Worm (Caenorhabditis elegans) whole organism, L3 larva: ENCODE measurements around the gene ceh-88.
A peak's percentile ranks its signal among the peaks of the same experiment; 100 is the strongest.

Experiments used
- R02D3.7 ChIP-seq: fragments of 150-350 bp; optimal IDR thresholded peaks from 2 replicates; lab custom pipeline; 2014; ENCODE audit warnings: missing biosample characterization, missing genetic modification characterization
- ama-1 ChIP-seq: fragments of 150-350 bp; optimal IDR thresholded peaks from 2 replicates; lab custom pipeline; 2018
- ceh-28 ChIP-seq: fragments of 150-350 bp; optimal IDR thresholded peaks from 2 replicates; lab custom pipeline; 2014; ENCODE audit warnings: missing biosample characterization, missing genetic modification reagents, missing genetic modification characterization
- ceh-82 ChIP-seq: fragments of 150-350 bp; optimal IDR thresholded peaks from 2 replicates; lab custom pipeline; 2014; ENCODE audit warnings: missing biosample characterization, missing genetic modification characterization
- daf-12 ChIP-seq: fragments of 150-350 bp; optimal IDR thresholded peaks from 2 replicates; lab custom pipeline; 2014; ENCODE audit warnings: missing biosample characterization, missing genetic modification reagents, missing genetic modification characterization
- egl-5 ChIP-seq: fragments of 150-350 bp; optimal IDR thresholded peaks from 2 replicates; lab custom pipeline; 2017; ENCODE audit warnings: missing biosample characterization, missing genetic modification reagents, missing genetic modification characterization, inconsistent platforms
- elt-1 ChIP-seq: fragments of 150-350 bp; optimal IDR thresholded peaks from 2 replicates; lab custom pipeline; 2014; ENCODE audit warnings: missing biosample characterization, missing genetic modification characterization
- elt-2 ChIP-seq: sonication (generic microtip); optimal IDR thresholded peaks from 2 replicates; lab custom pipeline; 2016; ENCODE audit warnings: missing genetic modification reagents, mild to moderate bottlenecking, missing genetic modification characterization, missing compliant biosample characterization
- eor-1 ChIP-seq, 2 experiments: fragments of 150-350 bp; optimal IDR thresholded peaks; 2 replicates each; lab custom pipeline; 2014 to 2018; ENCODE audit warnings: missing biosample characterization in 2 of 2, missing genetic modification characterization in 2 of 2
- fkh-2 ChIP-seq: fragments of 150-350 bp; optimal IDR thresholded peaks from 2 replicates; lab custom pipeline; 2014; ENCODE audit warnings: missing biosample characterization, missing genetic modification reagents, missing genetic modification characterization
- fos-1 ChIP-seq: fragments of 150-350 bp; optimal IDR thresholded peaks from 2 replicates; lab custom pipeline; 2014; ENCODE audit warnings: missing biosample characterization, missing genetic modification characterization
- jun-1 ChIP-seq: fragments of 150-350 bp; optimal IDR thresholded peaks from 2 replicates; lab custom pipeline; 2014; ENCODE audit warnings: missing biosample characterization, missing genetic modification reagents, missing genetic modification characterization
- lin-39 ChIP-seq: fragments of 150-350 bp; optimal IDR thresholded peaks from 2 replicates; lab custom pipeline; 2018; ENCODE audit warnings: missing biosample characterization, missing genetic modification reagents, missing genetic modification characterization
- lsy-12 ChIP-seq: sonication (generic microtip); optimal IDR thresholded peaks from 2 replicates; lab custom pipeline; 2016; ENCODE audit warnings: mild to moderate bottlenecking, missing genetic modification characterization, missing compliant biosample characterization
- mdl-1 ChIP-seq: fragments of 150-350 bp; optimal IDR thresholded peaks from 2 replicates; lab custom pipeline; 2014; ENCODE audit warnings: missing biosample characterization, missing genetic modification characterization
- nfya-1 ChIP-seq: sonication (generic microtip); optimal IDR thresholded peaks from 2 replicates; lab custom pipeline; 2017; ENCODE audit warnings: missing genetic modification characterization, mild to moderate bottlenecking, missing compliant biosample characterization, antibody characterized with exemption, moderate library complexity; ENCODE audit not compliant: insufficient read depth
- nhr-11 ChIP-seq: fragments of 150-350 bp; optimal IDR thresholded peaks from 2 replicates; lab custom pipeline; 2014; ENCODE audit warnings: missing biosample characterization, missing genetic modification characterization
- nhr-12 ChIP-seq: fragments of 150-350 bp; optimal IDR thresholded peaks from 2 replicates; lab custom pipeline; 2014; ENCODE audit warnings: missing biosample characterization, missing genetic modification characterization
- nhr-23 ChIP-seq: fragments of 150-350 bp; optimal IDR thresholded peaks from 2 replicates; lab custom pipeline; 2014; ENCODE audit warnings: missing biosample characterization, missing genetic modification reagents, missing genetic modification characterization
- nhr-237 ChIP-seq: fragments of 150-350 bp; optimal IDR thresholded peaks from 2 replicates; lab custom pipeline; 2014; ENCODE audit warnings: missing biosample characterization, missing genetic modification characterization
- nhr-25 ChIP-seq: sonication (generic microtip); optimal IDR thresholded peaks from 2 replicates; lab custom pipeline; 2017; ENCODE audit warnings: missing biosample characterization, missing genetic modification characterization
- nhr-67 ChIP-seq: fragments of 150-350 bp; optimal IDR thresholded peaks from 2 replicates; lab custom pipeline; 2014; ENCODE audit warnings: missing biosample characterization, missing genetic modification characterization
- nhr-76 ChIP-seq: fragments of 150-350 bp; sonication (generic microtip); optimal IDR thresholded peaks from 5 replicates; lab custom pipeline; 2014; ENCODE audit warnings: missing biosample characterization, missing genetic modification characterization
- pha-4 ChIP-seq: fragments of 150-350 bp; optimal IDR thresholded peaks from 2 replicates; lab custom pipeline; 2014; ENCODE audit warnings: missing biosample characterization, missing genetic modification reagents, missing genetic modification characterization
- pqm-1 ChIP-seq: fragments of 150-350 bp; optimal IDR thresholded peaks from 2 replicates; lab custom pipeline; 2017; ENCODE audit warnings: missing biosample characterization, missing genetic modification characterization, inconsistent platforms
- sea-2 ChIP-seq: fragments of 150-350 bp; sonication (generic microtip); optimal IDR thresholded peaks from 4 replicates; lab custom pipeline; 2014; ENCODE audit warnings: missing biosample characterization, missing genetic modification reagents, missing genetic modification characterization
- snpc-4 ChIP-seq: fragments of 150-350 bp; optimal IDR thresholded peaks from 2 replicates; lab custom pipeline; 2014; ENCODE audit warnings: missing biosample characterization, missing genetic modification characterization
- unc-39 ChIP-seq: sonication (generic microtip); optimal IDR thresholded peaks from 4 replicates; lab custom pipeline; 2017; ENCODE audit warnings: missing biosample characterization, missing genetic modification characterization
- unc-62 ChIP-seq: fragments of 150-350 bp; sonication (generic microtip); optimal IDR thresholded peaks from 4 replicates; lab custom pipeline; 2014; ENCODE audit warnings: missing biosample characterization, missing genetic modification reagents, missing genetic modification characterization
- zag-1 ChIP-seq: fragments of 150-350 bp; optimal IDR thresholded peaks from 2 replicates; lab custom pipeline; 2014; ENCODE audit warnings: missing biosample characterization, missing genetic modification characterization
- ztf-4 ChIP-seq: fragments of 150-350 bp; optimal IDR thresholded peaks from 2 replicates; lab custom pipeline; 2014; ENCODE audit warnings: missing biosample characterization, missing genetic modification characterization

ceh-88 gene

DNA sequence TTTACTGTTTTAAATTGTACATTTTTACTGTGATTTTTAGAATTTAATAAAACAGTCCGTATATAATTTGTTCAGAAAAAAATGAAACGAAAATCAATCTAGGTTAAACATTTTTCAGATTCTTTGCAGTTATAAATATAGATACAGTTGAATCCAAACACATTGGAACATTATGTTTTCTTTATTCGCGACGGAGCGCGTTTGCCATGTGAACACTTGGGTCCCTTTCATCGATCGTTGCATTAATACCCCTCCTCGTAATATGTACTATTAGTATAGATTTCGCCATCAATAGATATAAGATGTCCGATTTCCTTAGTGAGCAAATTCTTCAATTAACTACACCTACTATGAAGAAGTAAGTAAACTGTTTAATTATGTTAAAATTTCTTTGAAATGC lies 6.0 kb downstream of the ceh-88 start, which contains the start of gene C49C3.8:
C49C3.8 (plus strand) TSS at position 173 of the 400 bp plus-strand sequence.
- TF ChIP-seq nfya-1 (peak; percentile 24), unc-62 (GFP tag; lab: Kevin White, UChicago) (no peak), pha-4 (tag; lab: Kevin White, UChicago) (peak; percentile 26), fos-1 (no peak), egl-5 (tag; lab: Kevin White, UChicago) (peak; percentile 14)

DNA sequence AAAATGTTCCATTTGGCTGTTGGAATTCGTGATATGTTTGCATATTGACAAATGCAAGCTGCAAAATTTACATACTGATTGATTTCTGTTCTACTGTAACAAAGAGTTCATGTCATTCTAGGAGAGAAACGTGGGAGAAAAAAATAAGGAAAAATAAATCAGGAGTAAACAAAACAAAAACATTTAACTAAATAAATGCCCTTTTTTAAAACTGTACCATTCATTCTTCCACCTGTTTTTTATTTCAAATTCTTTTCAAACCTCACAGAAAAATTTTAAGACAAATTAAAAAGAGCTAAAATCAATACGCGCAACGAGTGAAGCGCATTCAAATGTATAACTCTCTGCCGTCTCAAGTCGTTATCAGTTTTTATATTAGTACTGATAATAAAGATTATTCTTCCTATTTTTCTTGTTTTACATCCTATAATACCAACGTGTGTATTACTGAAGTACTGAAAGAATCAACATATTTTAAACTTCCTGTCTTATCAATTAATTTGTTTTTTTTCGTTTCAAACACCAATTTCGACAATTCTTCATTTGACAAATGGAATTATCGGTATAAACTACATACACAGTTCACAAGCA lies 10.0 kb downstream of the ceh-88 start, which contains the start of gene C49C3.10:
C49C3.10 (minus strand) TSS at position 51 of the 591 bp plus-strand sequence.
- TF ChIP-seq nhr-67 (no peak), eor-1 (tag; optimal IDR thresholded peaks at IDR 0.05; lab: Kevin White, UChicago) (no peak), mdl-1 (tag; lab: Kevin White, UChicago) (no peak), elt-2 (peak; percentile 94), ceh-28 (tag; lab: Kevin White, UChicago) (no peak), pqm-1 (tag; lab: Kevin White, UChicago) (peak; percentile 88), jun-1 (peak; percentile 80), daf-12 (tag; lab: Kevin White, UChicago) (no peak), pha-4 (tag; lab: Kevin White, UChicago) (peak; percentile 65)

DNA sequence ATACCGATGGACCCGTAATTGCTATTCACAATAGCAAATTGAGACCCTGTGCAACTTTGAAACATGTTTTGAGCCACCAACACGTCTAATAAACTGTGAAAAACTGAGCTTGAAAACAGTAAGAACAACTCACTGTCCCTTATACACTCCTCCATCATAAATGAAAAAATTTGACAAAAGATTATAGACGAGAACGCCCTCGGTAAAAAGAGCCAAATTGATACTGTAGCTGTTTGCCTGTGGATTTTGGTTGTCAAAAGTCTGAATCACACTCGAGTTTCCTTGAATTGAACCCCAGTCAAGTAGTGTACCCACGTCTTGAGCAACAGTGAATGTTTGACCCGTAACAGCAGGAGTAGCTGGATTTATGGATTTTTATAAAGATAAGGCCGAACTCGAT lies 12.0 kb downstream of the ceh-88 start:
- TF ChIP-seq pqm-1 (tag; lab: Kevin White, UChicago) = no peak
- TF ChIP-seq nhr-23 (tag; lab: Kevin White, UChicago) = no peak
- TF ChIP-seq elt-1 = no peak
- no peak for TF ChIP-seq sea-2 (GFP tag; lab: Kevin White, UChicago)
- TF ChIP-seq, all 47 proteins: peak for 0

DNA sequence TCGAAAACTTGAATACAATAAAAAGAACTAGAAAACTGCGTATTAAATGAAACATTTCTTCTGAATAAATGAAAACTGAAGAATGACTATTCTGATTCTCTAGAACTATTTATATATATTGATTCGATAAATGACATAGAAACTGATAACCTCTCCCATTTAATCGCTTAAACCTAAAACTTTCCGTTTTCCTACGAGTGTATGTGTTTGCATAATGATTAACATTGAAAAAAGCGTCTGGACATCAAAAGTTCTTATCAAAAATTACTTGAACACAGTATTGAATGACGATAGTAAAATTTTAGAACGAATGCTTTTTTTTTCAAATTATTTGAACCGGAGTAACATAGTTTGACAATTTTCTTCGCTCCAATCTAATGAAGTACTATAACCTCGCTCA lies 13.2 kb downstream of the ceh-88 start, which contains the start of gene C49C3.9:
C49C3.9 (minus strand) TSS at position 136 of the 400 bp plus-strand sequence.
- TF ChIP-seq eor-1 (tag; optimal IDR thresholded peaks at IDR 0.05; lab: Kevin White, UChicago) = no peak
- TF ChIP-seq pqm-1 (tag; lab: Kevin White, UChicago) = peak; percentile 85
- TF ChIP-seq elt-2 = peak; percentile 92
- no peak for TF ChIP-seq lsy-12 (tag; lab: Kevin White, UChicago)

DNA sequence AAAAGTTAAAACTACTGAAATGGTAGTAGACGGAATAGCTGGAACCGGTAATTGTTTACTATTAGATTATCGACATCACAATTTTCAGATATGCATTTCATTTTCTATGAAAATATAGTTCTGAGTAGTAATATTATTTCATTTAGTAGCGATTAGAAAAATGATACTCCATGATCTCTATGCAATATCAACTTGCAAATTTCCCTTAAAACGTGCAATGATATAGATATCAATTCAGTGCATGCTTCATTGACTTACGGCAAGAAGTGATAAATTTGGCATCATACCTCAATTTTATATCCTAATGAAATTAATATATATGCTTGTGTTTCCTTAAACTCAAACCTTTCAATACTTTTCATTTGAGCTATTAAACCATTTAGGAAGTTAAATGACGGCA lies 13.7 kb downstream of the ceh-88 start, which contains the start of gene C49C3.21:
C49C3.21 (plus strand) TSS at position 301 of the 400 bp plus-strand sequence.
- TF ChIP-seq elt-1 (no peak), lin-39 (tag; lab: Kevin White, UChicago) (no peak), ceh-82 (tag; lab: Kevin White, UChicago) (no peak), nhr-237 (no peak), nhr-25 (tag; lab: Kevin White, UChicago) (no peak), nhr-11 (tag; lab: Kevin White, UChicago) (no peak), ama-1 (lab: Kevin White, UChicago) (no peak), egl-5 (tag; lab: Kevin White, UChicago) (no peak), ztf-4 (tag; lab: Kevin White, UChicago) (no peak), R02D3.7 (no peak), lsy-12 (tag; lab: Kevin White, UChicago) (no peak), fkh-2 (tag; lab: Kevin White, UChicago) (no peak)

DNA sequence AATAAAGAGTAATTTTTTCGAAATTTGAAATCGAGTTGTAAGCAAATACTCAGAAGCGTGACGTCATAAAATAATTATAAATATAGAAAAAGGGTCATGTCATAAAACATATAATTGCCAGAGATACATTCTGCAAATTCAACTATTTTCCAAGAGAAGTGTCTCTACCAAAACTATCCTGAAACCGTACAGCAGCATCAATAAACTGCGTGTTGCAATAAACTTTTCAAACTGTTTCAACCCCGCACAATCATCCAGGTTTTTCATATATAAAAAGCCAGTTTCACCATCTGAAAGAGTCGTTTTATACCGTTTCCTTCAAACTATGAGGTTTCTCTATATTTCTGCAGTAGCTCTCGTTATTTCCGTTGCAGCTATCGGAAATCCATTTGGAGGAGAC lies 14.5 kb downstream of the ceh-88 start, which contains the start of gene C49C3.11:
C49C3.11 (plus strand) TSS at position 301 of the 400 bp plus-strand sequence.
- no peak for TF ChIP-seq snpc-4 (tag; lab: Kevin White, UChicago)
- no peak for TF ChIP-seq unc-39 (tag; lab: Kevin White, UChicago)

DNA sequence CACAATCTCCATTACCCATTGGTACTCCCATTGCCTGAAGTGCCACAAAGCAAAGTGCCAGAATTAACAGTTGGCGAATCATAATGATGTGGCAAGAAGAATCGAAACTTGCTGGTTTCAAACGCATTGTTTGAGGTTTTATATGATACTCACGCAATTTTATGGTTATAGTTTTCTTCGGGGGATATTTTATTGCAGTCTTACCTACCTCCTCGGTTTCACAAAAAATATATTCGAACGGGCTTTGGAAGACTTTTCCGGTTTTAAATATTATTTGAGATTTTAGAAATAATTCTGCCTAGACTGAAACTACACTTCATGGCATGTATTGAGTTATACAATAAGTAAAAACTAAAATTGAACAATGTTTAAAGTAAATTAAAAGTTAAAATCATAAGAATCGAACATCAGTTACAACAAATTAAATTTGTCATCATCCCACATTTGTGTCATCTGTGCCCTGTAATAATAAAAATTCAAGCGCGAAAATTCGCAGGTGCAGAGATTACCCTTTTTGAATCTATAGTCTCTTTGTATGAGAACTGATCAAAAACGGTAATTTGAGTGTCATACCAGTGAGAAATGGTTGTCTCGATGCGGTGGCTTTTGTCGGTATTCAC lies 17.7 kb downstream of the ceh-88 start, which contains the start of the genes clec-197 and clec-198:
clec-197 (minus strand) TSS at position 101 of the 620 bp plus-strand sequence.
clec-198 (plus strand) TSS at position 570 of the 620 bp plus-strand sequence.
- TF ChIP-seq nhr-12 (tag; lab: Kevin White, UChicago) (no peak), nhr-67 (no peak), elt-1 (no peak), ama-1 (lab: Kevin White, UChicago) (no peak), lin-39 (tag; lab: Kevin White, UChicago) (no peak), mdl-1 (tag; lab: Kevin White, UChicago) (no peak), nhr-76 (tag; lab: Kevin White, UChicago) (no peak), zag-1 (tag; lab: Kevin White, UChicago) (no peak), sea-2 (GFP tag; lab: Kevin White, UChicago) (no peak), pqm-1 (tag; lab: Kevin White, UChicago) (no peak)
